Worm (Caenorhabditis elegans): ENCODE data around the gene F31B12.4.

The F31B12.4 gene

ce11 chrX:10838550-10838949 lies 34.0 kb downstream of the F31B12.4 start, which contains the start of gene plc-1:
Gene plc-1 (minus strand): TSS chrX:10838650.
- no peak for TF ChIP-seq F57C9.4 (tag; optimal IDR thresholded peaks at IDR 0.05)
- TF ChIP-seq K11D2.4 (GFP tag; IDR thresholded peaks at IDR 0.05): no peak
- TF ChIP-seq hlh-12 (tag; optimal IDR thresholded peaks at IDR 0.05): no peak
- no peak for TF ChIP-seq B0261.1 (tag; optimal IDR thresholded peaks at IDR 0.05)
- TF ChIP-seq hrde-1 (tag; optimal IDR thresholded peaks at IDR 0.05; ENCODE audit: borderline replicate concordance): no peak
- no peak for TF ChIP-seq snpc-4 (GFP tag; optimal IDR thresholded peaks at IDR 0.05)
- no peak for TF ChIP-seq snpc-4 (tag; optimal IDR thresholded peaks at IDR 0.05)
- TF ChIP-seq Y53G8AR.9 (GFP tag; conservative IDR thresholded peaks at IDR 0.05): no peak
- no peak for TF ChIP-seq C17E4.6 (GFP tag; IDR thresholded peaks at IDR 0.05)
- TF ChIP-seq ztf-28 (GFP tag; IDR thresholded peaks at IDR 0.05): no peak
- no peak for TF ChIP-seq ceh-58 (GFP tag; IDR thresholded peaks at IDR 0.05)
- no peak for TF ChIP-seq cebp-2 (GFP tag; IDR thresholded peaks at IDR 0.05)
- TF ChIP-seq madf-6 (GFP tag; IDR thresholded peaks at IDR 0.05): no peak
- no peak for TF ChIP-seq ztf-22 (GFP tag; optimal IDR thresholded peaks at IDR 0.05)
- no peak for TF ChIP-seq B0336.3 (GFP tag; IDR thresholded peaks at IDR 0.05)

- TF ChIP-seq attf-6 (GFP tag; IDR thresholded peaks at IDR 0.05) (no peak), F23B12.7 (tag; optimal IDR thresholded peaks at IDR 0.05; ENCODE audit: insufficient read depth) (no peak), fkh-3 (tag; optimal IDR thresholded peaks at IDR 0.05) (no peak)
Measured at ce11 chrX:10844137-10844536, 39.6 kb downstream of the F31B12.4 start.

ce11 chrX:10844602-10845354 lies 40.2 kb downstream of the F31B12.4 start, which contains the start of gene C05A9.2:
Gene C05A9.2 (minus strand): TSS chrX:10844674.
- TF ChIP-seq let-607 (tag; optimal IDR thresholded peaks at IDR 0.05): no peak
- TF ChIP-seq ets-4 (GFP tag; optimal IDR thresholded peaks at IDR 0.05): no peak
- TF ChIP-seq Y53G8AR.9 (GFP tag; conservative IDR thresholded peaks at IDR 0.05): 0 out of 2 replicates have a peak, but pooled peaks have one; percentile 12
- no peak for TF ChIP-seq ztf-28 (GFP tag; IDR thresholded peaks at IDR 0.05)
- TF ChIP-seq sptf-2 (GFP tag; optimal IDR thresholded peaks at IDR 0.05): no peak
- TF ChIP-seq egrh-3 (GFP tag; IDR thresholded peaks at IDR 0.05): 0 out of 2 replicates have a peak, but pooled peaks have one; percentile 73

- no peak for TF ChIP-seq akir-1 (GFP tag; optimal IDR thresholded peaks at IDR 0.05)
- TF ChIP-seq efl-1 (GFP tag; optimal IDR thresholded peaks at IDR 0.05): no peak
- no peak for TF ChIP-seq unc-62 (GFP tag; optimal IDR thresholded peaks at IDR 0.05)
- TF ChIP-seq snpc-4 (GFP tag; optimal IDR thresholded peaks at IDR 0.05): no peak
- no peak for TF ChIP-seq snpc-4 (tag; optimal IDR thresholded peaks at IDR 0.05)
- no peak for TF ChIP-seq ceh-27 (GFP tag; optimal IDR thresholded peaks at IDR 0.05)
- no peak for TF ChIP-seq attf-6 (GFP tag; IDR thresholded peaks at IDR 0.05)
- TF ChIP-seq hmg-20 (GFP tag; IDR thresholded peaks at IDR 0.05): no peak
- no peak for TF ChIP-seq hsf-1 (GFP tag; IDR thresholded peaks at IDR 0.05)
- TF ChIP-seq somi-1 (GFP tag; optimal IDR thresholded peaks at IDR 0.05): no peak
- no peak for TF ChIP-seq K11D2.4 (GFP tag; IDR thresholded peaks at IDR 0.05)
- TF ChIP-seq bed-1 (GFP tag; IDR thresholded peaks at IDR 0.05): no peak
- no peak for TF ChIP-seq F10E7.11 (tag; optimal IDR thresholded peaks at IDR 0.05)
- no peak for TF ChIP-seq B0336.3 (GFP tag; IDR thresholded peaks at IDR 0.05)
- no peak for TF ChIP-seq B0019.2 (GFP tag; conservative IDR thresholded peaks at IDR 0.05)
- TF ChIP-seq nfya-2 (GFP tag; IDR thresholded peaks at IDR 0.05): no peak
- no peak for TF ChIP-seq ztf-22 (GFP tag; optimal IDR thresholded peaks at IDR 0.05)
- no peak for TF ChIP-seq ztf-25 (GFP tag; IDR thresholded peaks at IDR 0.05)
- no peak for TF ChIP-seq ztf-6 (GFP tag; IDR thresholded peaks at IDR 0.05)
- no peak for TF ChIP-seq F33H1.4 (GFP tag; IDR thresholded peaks at IDR 0.05)
- TF ChIP-seq tbx-9 (tag; optimal IDR thresholded peaks at IDR 0.05; ENCODE audit: borderline replicate concordance): no peak
Measured at ce11 chrX:10846898-10847297, 42.4 kb downstream of the F31B12.4 start.
